Fruit fly (Drosophila melanogaster): ENCODE measurements around the gene stwl.

DNA sequence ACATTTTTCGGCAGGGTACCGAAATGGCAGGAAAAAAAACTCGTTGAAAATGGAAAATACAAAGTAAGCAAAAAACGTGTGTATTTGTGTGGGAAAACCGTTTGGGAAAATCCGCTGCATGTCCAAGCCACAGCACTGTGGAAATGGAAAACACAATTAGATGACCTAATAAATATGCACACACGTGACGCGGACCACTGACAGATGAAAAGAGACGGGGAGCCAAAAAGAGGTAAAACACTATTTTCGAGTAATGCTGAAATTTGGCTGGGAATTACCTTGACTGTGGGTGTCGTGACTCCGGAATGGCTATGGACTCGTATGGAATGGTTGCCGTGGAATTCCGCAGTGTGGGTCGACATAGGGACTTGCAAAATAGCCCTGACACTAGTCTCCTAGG is 45.0 kb upstream of the stwl start:
- TF ChIP-seq pan (optimal IDR thresholded peaks at IDR 0.05): no peak
- no peak for TF ChIP-seq usp (GFP tag; optimal IDR thresholded peaks at IDR 0.05)
- no peak for TF ChIP-seq EcR (GFP tag; optimal IDR thresholded peaks at IDR 0.05)
- no peak for TF ChIP-seq psq (optimal IDR thresholded peaks at IDR 0.05)
- no peak for TF ChIP-seq Dll (optimal IDR thresholded peaks at IDR 0.05)
